Worm (Caenorhabditis elegans) whole organism, L1 larva: Measurements from ENCODE around the gene C49H3.12.

ENCODE experiments used
- C16A3.4 ChIP-seq: fragments of 150-350 bp; optimal IDR thresholded peaks from 2 replicates; lab custom pipeline; 2014; ENCODE audit warnings: missing biosample characterization, missing genetic modification characterization
- aly-2 ChIP-seq: fragments of 150-350 bp; optimal IDR thresholded peaks from 2 replicates; lab custom pipeline; 2014; ENCODE audit warnings: missing biosample characterization, missing genetic modification characterization
- ceh-8 ChIP-seq: fragments of 200-800 bp; sonication (Bioruptor generic); optimal IDR thresholded peaks from 2 replicates; lab custom pipeline; 2018; ENCODE audit warnings: mild to moderate bottlenecking, missing genetic modification characterization, moderate library complexity, missing compliant biosample characterization
- lir-3 ChIP-seq: sonication (generic microtip); optimal IDR thresholded peaks from 2 replicates; lab custom pipeline; 2016; ENCODE audit warnings: mild to moderate bottlenecking, missing genetic modification characterization, moderate library complexity, missing compliant biosample characterization; ENCODE audit not compliant: poor library complexity
- mep-1 ChIP-seq: fragments of 150-350 bp; optimal IDR thresholded peaks from 2 replicates; lab custom pipeline; 2014; ENCODE audit warnings: missing biosample characterization, missing genetic modification characterization
- nhr-11 ChIP-seq: fragments of 150-350 bp; optimal IDR thresholded peaks from 2 replicates; lab custom pipeline; 2014; ENCODE audit warnings: missing biosample characterization, missing genetic modification characterization

DNA sequence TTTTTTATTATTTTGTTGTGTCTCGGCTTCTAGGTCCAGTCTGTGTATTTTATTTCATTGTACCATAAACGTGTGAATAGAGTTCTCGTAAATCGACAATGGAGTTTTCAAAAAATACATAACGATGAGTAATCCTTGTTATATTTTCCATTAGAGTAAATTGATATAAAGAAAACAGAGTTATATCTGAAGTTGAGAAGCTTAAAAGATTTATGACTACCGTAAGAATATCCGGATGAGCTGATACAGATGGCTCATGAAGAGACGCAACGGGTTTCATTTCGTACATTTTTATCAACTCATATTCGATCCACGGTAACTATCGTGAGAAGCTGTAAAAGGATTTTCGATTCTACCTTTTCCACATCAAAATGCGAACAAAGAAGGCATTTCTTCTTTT is 734 bp upstream of the C49H3.12 start, which contains the start of gene gcy-8:
- TF ChIP-seq nhr-11 (tag; lab: Kevin White, UChicago) (no peak), ceh-8 (GFP tag; lab: Kevin White, UChicago) (no peak), lir-3 (tag; lab: Kevin White, UChicago) (no peak), C16A3.4 (no peak), aly-2 (tag; lab: Kevin White, UChicago) (no peak), mep-1 (tag; lab: Kevin White, UChicago) (no peak)
